Worm (Caenorhabditis elegans): ENCODE data around the gene syf-3.
A peak's percentile ranks its signal among the peaks of the same experiment; 100 is the strongest.

The syf-3 gene

ce11 chrV:5917707-5918106, 22.1 kb upstream of the syf-3 start, which contains the start of gene lrpr-1:
Gene lrpr-1 (minus strand): TSS chrV:5917891.
- peak; percentile 79 for TF ChIP-seq flt-1 (GFP tag; IDR thresholded peaks at IDR 0.05)
- TF ChIP-seq T22C8.4 (GFP tag; IDR thresholded peaks at IDR 0.05), result no peak
- no peak for TF ChIP-seq ztf-29 (GFP tag; IDR thresholded peaks at IDR 0.05)
- no peak for TF ChIP-seq ref-1 (GFP tag; conservative IDR thresholded peaks at IDR 0.05)
- TF ChIP-seq ztf-23 (GFP tag; IDR thresholded peaks at IDR 0.05), result peak; percentile 72; the same call in 1 of the 2 replicates
- TF ChIP-seq klf-2 (GFP tag; conservative IDR thresholded peaks at IDR 0.05), result 0 out of 2 replicates have a peak, but pooled peaks have one; percentile 49
- TF ChIP-seq cog-1 (tag; optimal IDR thresholded peaks at IDR 0.05), result peak; percentile 47
- no peak for TF ChIP-seq tab-1 (GFP tag; IDR thresholded peaks at IDR 0.05)
- TF ChIP-seq med-1 (GFP tag; optimal IDR thresholded peaks at IDR 0.05; ENCODE audit: insufficient read depth), result no peak

- TF ChIP-seq flt-1 (GFP tag; IDR thresholded peaks at IDR 0.05) (no peak), ztf-29 (GFP tag; IDR thresholded peaks at IDR 0.05) (no peak), ref-1 (GFP tag; conservative IDR thresholded peaks at IDR 0.05) (no peak), cog-1 (tag; optimal IDR thresholded peaks at IDR 0.05) (no peak), ztf-23 (GFP tag; IDR thresholded peaks at IDR 0.05) (no peak), klf-2 (GFP tag; conservative IDR thresholded peaks at IDR 0.05) (no peak), T22C8.4 (GFP tag; IDR thresholded peaks at IDR 0.05) (no peak), tab-1 (GFP tag; IDR thresholded peaks at IDR 0.05) (no peak), med-1 (GFP tag; optimal IDR thresholded peaks at IDR 0.05; ENCODE audit: insufficient read depth) (no peak)
Measured at ce11 chrV:5919887-5920286, 19.9 kb upstream of the syf-3 start, which contains the start of gene C04E6.12. Gene C04E6.12 (minus strand): TSS chrV:5919987.

ce11 chrV:5921761-5922160, 18.1 kb upstream of the syf-3 start:
- TF ChIP-seq ref-1 (GFP tag; conservative IDR thresholded peaks at IDR 0.05), result no peak
- TF ChIP-seq T22C8.4 (GFP tag; IDR thresholded peaks at IDR 0.05), result no peak
- TF ChIP-seq flt-1 (GFP tag; IDR thresholded peaks at IDR 0.05), result no peak
- no peak for TF ChIP-seq klf-2 (GFP tag; conservative IDR thresholded peaks at IDR 0.05)
- no peak for TF ChIP-seq med-1 (GFP tag; optimal IDR thresholded peaks at IDR 0.05; ENCODE audit: insufficient read depth)
- TF ChIP-seq ztf-23 (GFP tag; IDR thresholded peaks at IDR 0.05), result no peak
- TF ChIP-seq cog-1 (tag; optimal IDR thresholded peaks at IDR 0.05), result no peak

- no peak for TF ChIP-seq ztf-23 (GFP tag; IDR thresholded peaks at IDR 0.05)
- no peak for TF ChIP-seq ztf-29 (GFP tag; IDR thresholded peaks at IDR 0.05)
- no peak for TF ChIP-seq tab-1 (GFP tag; IDR thresholded peaks at IDR 0.05)
- no peak for TF ChIP-seq med-1 (GFP tag; optimal IDR thresholded peaks at IDR 0.05; ENCODE audit: insufficient read depth)
- TF ChIP-seq klf-2 (GFP tag; conservative IDR thresholded peaks at IDR 0.05), result no peak
- TF ChIP-seq cog-1 (tag; optimal IDR thresholded peaks at IDR 0.05), result no peak
- TF ChIP-seq flt-1 (GFP tag; IDR thresholded peaks at IDR 0.05), result no peak
- TF ChIP-seq ref-1 (GFP tag; conservative IDR thresholded peaks at IDR 0.05), result no peak
Measured at ce11 chrV:5922236-5922635, 17.6 kb upstream of the syf-3 start, which contains the start of gene srsx-18. Gene srsx-18 (plus strand): TSS chrV:5922536.

- no peak for TF ChIP-seq med-1 (GFP tag; optimal IDR thresholded peaks at IDR 0.05; ENCODE audit: insufficient read depth)
- TF ChIP-seq ref-1 (GFP tag; conservative IDR thresholded peaks at IDR 0.05), result no peak
- TF ChIP-seq cog-1 (tag; optimal IDR thresholded peaks at IDR 0.05), result no peak
- TF ChIP-seq tab-1 (GFP tag; IDR thresholded peaks at IDR 0.05), result no peak
- TF ChIP-seq flt-1 (GFP tag; IDR thresholded peaks at IDR 0.05), result no peak
- no peak for TF ChIP-seq klf-2 (GFP tag; conservative IDR thresholded peaks at IDR 0.05)
- no peak for TF ChIP-seq T22C8.4 (GFP tag; IDR thresholded peaks at IDR 0.05)
- TF ChIP-seq ztf-23 (GFP tag; IDR thresholded peaks at IDR 0.05), result no peak
- TF ChIP-seq ztf-29 (GFP tag; IDR thresholded peaks at IDR 0.05), result no peak
Measured at ce11 chrV:5927347-5927746, 12.5 kb upstream of the syf-3 start, which contains the start of gene srsx-17. Gene srsx-17 (plus strand): TSS chrV:5927647.

- TF ChIP-seq med-1 (GFP tag; optimal IDR thresholded peaks at IDR 0.05; ENCODE audit: insufficient read depth) (no peak), T22C8.4 (GFP tag; IDR thresholded peaks at IDR 0.05) (no peak), ztf-23 (GFP tag; IDR thresholded peaks at IDR 0.05) (no peak), cog-1 (tag; optimal IDR thresholded peaks at IDR 0.05) (no peak), flt-1 (GFP tag; IDR thresholded peaks at IDR 0.05) (no peak), ztf-29 (GFP tag; IDR thresholded peaks at IDR 0.05) (no peak), klf-2 (GFP tag; conservative IDR thresholded peaks at IDR 0.05) (no peak), tab-1 (GFP tag; IDR thresholded peaks at IDR 0.05) (no peak), ref-1 (GFP tag; conservative IDR thresholded peaks at IDR 0.05) (no peak)
Measured at ce11 chrV:5928006-5928405, 11.8 kb upstream of the syf-3 start.

ce11 chrV:5930588-5930987, 9.2 kb upstream of the syf-3 start, which contains the start of gene galt-1:
Gene galt-1 (plus strand): TSS chrV:5930905.
- no peak for TF ChIP-seq cog-1 (tag; optimal IDR thresholded peaks at IDR 0.05)
- no peak for TF ChIP-seq ztf-23 (GFP tag; IDR thresholded peaks at IDR 0.05)
- TF ChIP-seq T22C8.4 (GFP tag; IDR thresholded peaks at IDR 0.05), result no peak
- TF ChIP-seq med-1 (GFP tag; optimal IDR thresholded peaks at IDR 0.05; ENCODE audit: insufficient read depth), result no peak

ce11 chrV:5936691-5937090, 3.1 kb upstream of the syf-3 start, which contains the start of the genes M03F8.5 and M03F8.7:
Gene M03F8.5 (minus strand): TSS chrV:5936791.
Gene M03F8.7 (plus strand): TSS chrV:5936939.
- TF ChIP-seq cog-1 (tag; optimal IDR thresholded peaks at IDR 0.05), result no peak

ce11 chrV:5943167-5943566, 3.3 kb downstream of the syf-3 start, which contains the start of gene pst-1:
Gene pst-1 (plus strand): TSS chrV:5943467.
- TF ChIP-seq klf-2 (GFP tag; conservative IDR thresholded peaks at IDR 0.05) (no peak), T22C8.4 (GFP tag; IDR thresholded peaks at IDR 0.05) (no peak)

ce11 chrV:5949674-5950149, 9.9 kb downstream of the syf-3 start:
- TF ChIP-seq tab-1 (GFP tag; IDR thresholded peaks at IDR 0.05), result no peak
- no peak for TF ChIP-seq flt-1 (GFP tag; IDR thresholded peaks at IDR 0.05)
- no peak for TF ChIP-seq T22C8.4 (GFP tag; IDR thresholded peaks at IDR 0.05)
- no peak for TF ChIP-seq klf-2 (GFP tag; conservative IDR thresholded peaks at IDR 0.05)
- no peak for TF ChIP-seq ztf-23 (GFP tag; IDR thresholded peaks at IDR 0.05)
- no peak for TF ChIP-seq cog-1 (tag; optimal IDR thresholded peaks at IDR 0.05)
- no peak for TF ChIP-seq med-1 (GFP tag; optimal IDR thresholded peaks at IDR 0.05; ENCODE audit: insufficient read depth)
- no peak for TF ChIP-seq ztf-29 (GFP tag; IDR thresholded peaks at IDR 0.05)
- TF ChIP-seq ref-1 (GFP tag; conservative IDR thresholded peaks at IDR 0.05), result no peak
